Fruit fly (Drosophila melanogaster): ENCODE measurements around the gene D19B.

D19B gene

DNA sequence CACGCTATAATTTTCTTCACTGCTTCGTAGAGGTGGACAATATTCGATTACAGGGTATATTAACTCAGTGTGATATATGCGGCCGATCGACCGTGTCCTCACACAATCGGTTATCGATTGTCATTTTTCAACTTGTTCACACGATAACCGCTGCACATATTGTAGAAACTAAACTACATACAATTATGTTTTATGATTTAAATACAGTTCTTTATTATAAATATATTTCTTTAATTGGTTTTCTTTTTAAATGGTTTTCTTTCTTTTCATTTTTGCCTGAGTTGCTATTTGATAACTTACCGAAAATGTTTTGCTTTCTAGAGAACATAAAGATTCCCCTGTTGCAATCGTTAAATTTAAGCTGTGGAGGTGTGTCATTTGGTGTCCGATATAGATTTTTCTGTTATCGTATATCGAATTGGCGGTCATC is 10.9 kb downstream of the D19B start, which contains the start of the genes fmt and CG7376 (continued):
- TF ChIP-seq Asciz (GFP tag; optimal IDR thresholded peaks at IDR 0.05) (no peak), ewg (GFP tag; optimal IDR thresholded peaks at IDR 0.05) (no peak), Gsc (GFP tag; IDR thresholded peaks at IDR 0.05) (no peak), row (GFP tag; IDR thresholded peaks at IDR 0.05) (peak; percentile 89), Antp (GFP tag; optimal IDR thresholded peaks at IDR 0.05) (no peak), twi (tag; optimal IDR thresholded peaks at IDR 0.05) (no peak), sc (optimal IDR thresholded peaks at IDR 0.05) (no peak), sc (GFP tag; optimal IDR thresholded peaks at IDR 0.05) (no peak), CG11456 (GFP tag; IDR thresholded peaks at IDR 0.05) (no peak), grn (GFP tag; optimal IDR thresholded peaks at IDR 0.05) (no peak), aop (GFP tag; IDR thresholded peaks at IDR 0.05) (no peak), CG9609 (GFP tag; optimal IDR thresholded peaks at IDR 0.05) (no peak), Tbp (GFP tag; optimal IDR thresholded peaks at IDR 0.05) (no peak), Deaf1 (tag; optimal IDR thresholded peaks at IDR 0.05) (no peak), CG18619 (GFP tag; optimal IDR thresholded peaks at IDR 0.05) (no peak), MTF-1 (GFP tag; optimal IDR thresholded peaks at IDR 0.05; ENCODE audit: borderline replicate concordance) (no peak), br (optimal IDR thresholded peaks at IDR 0.05) (no peak), CG1792 (GFP tag; optimal IDR thresholded peaks at IDR 0.05) (no peak), CG3163 (GFP tag; optimal IDR thresholded peaks at IDR 0.05) (no peak), Oli (tag; optimal IDR thresholded peaks at IDR 0.05) (no peak), CG11696 (GFP tag; IDR thresholded peaks at IDR 0.05) (no peak), CG7839 (tag; optimal IDR thresholded peaks at IDR 0.05) (no peak), Xrp1 (GFP tag; IDR thresholded peaks at IDR 0.05) (no peak), sens-2 (GFP tag; IDR thresholded peaks at IDR 0.05) (no peak), chinmo (GFP tag; IDR thresholded peaks at IDR 0.05; ENCODE audit: partially characterized antibody) (peak; percentile 75; the same call in 2 of the 4 replicates), Xbp1 (GFP tag; optimal IDR thresholded peaks at IDR 0.05) (peak; percentile 51), TFAM (GFP tag; optimal IDR thresholded peaks at IDR 0.05) (no peak), Adf1 (GFP tag; IDR thresholded peaks at IDR 0.05) (no peak), inv (GFP tag; IDR thresholded peaks at IDR 0.05; ENCODE audit: partially characterized antibody) (peak; percentile 66), CG4404 (GFP tag; IDR thresholded peaks at IDR 0.05) (no peak), CG15479 (GFP tag; optimal IDR thresholded peaks at IDR 0.05) (peak; percentile 36), gro (GFP tag; optimal IDR thresholded peaks at IDR 0.05) (no peak), sna (GFP tag; IDR thresholded peaks at IDR 0.05; ENCODE audit: partially characterized antibody) (peak; percentile 75), abd-A (tag; optimal IDR thresholded peaks at IDR 0.05) (no peak), z (GFP tag; IDR thresholded peaks at IDR 0.05) (no peak), CG11504 (tag; optimal IDR thresholded peaks at IDR 0.05) (no peak), CG9932 (GFP tag; IDR thresholded peaks at IDR 0.05) (no peak), slbo (GFP tag; IDR thresholded peaks at IDR 0.05) (peak; percentile 61), Sry-β (GFP tag; optimal IDR thresholded peaks at IDR 0.05) (no peak), ranshi (GFP tag; IDR thresholded peaks at IDR 0.05) (no peak), caup (GFP tag; optimal IDR thresholded peaks at IDR 0.05; ENCODE audit: severe bottlenecking) (no peak), slou (GFP tag; optimal IDR thresholded peaks at IDR 0.05) (no peak), CG43689 (GFP tag; IDR thresholded peaks at IDR 0.05) (no peak), CG1024 (GFP tag; IDR thresholded peaks at IDR 0.05) (no peak), stwl (tag; optimal IDR thresholded peaks at IDR 0.05) (peak; percentile 86), dm (GFP tag; optimal IDR thresholded peaks at IDR 0.05) (no peak), jigr1 (GFP tag; IDR thresholded peaks at IDR 0.05) (no peak), CG17328 (GFP tag; IDR thresholded peaks at IDR 0.05) (no peak), ems (GFP tag; optimal IDR thresholded peaks at IDR 0.05) (no peak), CG4617 (GFP tag; optimal IDR thresholded peaks at IDR 0.05; ENCODE audit: borderline replicate concordance) (no peak), CG14965 (GFP tag; optimal IDR thresholded peaks at IDR 0.05; ENCODE audit: borderline replicate concordance) (no peak), CG15696 (tag; optimal IDR thresholded peaks at IDR 0.05) (peak; percentile 34), Bdp1 (GFP tag; optimal IDR thresholded peaks at IDR 0.05) (no peak)

Data from whole organism, embryonic.